Fruit fly (Drosophila melanogaster) Kc167 (cell line): ENCODE results near the gene Grip84.

Experiments
- Sin3A ChIP-seq: fragments of >200 bp; optimal IDR thresholded peaks from 2 replicates; lab custom pipeline; 2018; ENCODE audit warnings: missing external identifiers
- h ChIP-seq: fragments of >200 bp; optimal IDR thresholded peaks from 3 replicates; lab custom pipeline; 2018; ENCODE audit warnings: missing external identifiers
- insv ChIP-seq: fragments of >200 bp; optimal IDR thresholded peaks from 3 replicates; lab custom pipeline; 2018; ENCODE audit warnings: missing external identifiers
- ttk ChIP-seq: sonication (Bioruptor generic); optimal IDR thresholded peaks from 2 replicates; lab custom pipeline; 2017; ENCODE audit warnings: missing external identifiers

DNA sequence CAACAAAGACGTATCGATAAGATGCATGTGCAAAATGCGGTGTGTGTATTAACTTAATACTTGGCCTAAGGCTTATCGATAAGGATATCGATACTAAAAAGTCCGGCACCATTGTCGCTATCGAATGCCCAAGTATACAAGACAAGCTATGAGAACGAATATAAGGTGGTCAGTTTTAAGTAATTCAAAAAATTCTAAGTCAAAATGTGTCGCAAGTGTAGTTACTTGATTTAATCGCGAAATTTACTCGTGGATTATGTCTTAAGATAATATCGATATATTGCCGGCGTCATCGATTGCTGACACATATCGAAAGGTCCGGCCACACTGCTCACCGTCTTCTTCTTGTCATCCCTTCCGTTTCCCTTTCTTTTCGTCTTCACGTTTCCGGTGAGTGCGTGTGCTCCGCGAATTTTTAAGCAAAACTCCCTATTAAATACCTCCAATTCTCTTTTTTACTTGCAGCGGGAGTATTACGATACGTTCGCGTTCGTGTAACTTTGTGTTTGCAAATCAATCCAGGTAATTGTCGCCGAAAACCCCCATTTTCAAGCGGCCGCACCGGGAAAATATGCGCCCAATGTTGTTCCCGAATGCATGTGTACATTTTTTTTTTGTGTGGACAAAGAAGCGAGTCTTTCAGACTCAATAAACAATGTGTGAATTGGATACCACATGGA lies 32.3 kb upstream of the Grip84 start, which contains the start of gene RpS10b:
- TF ChIP-seq Sin3A (lab: Kevin White, UChicago) (no peak), ttk (lab: Kevin White, UChicago) (no peak), insv (lab: Kevin White, UChicago) (no peak), h (no peak)
